Worm (Caenorhabditis elegans): ENCODE results near the gene T28A8.4.

DNA sequence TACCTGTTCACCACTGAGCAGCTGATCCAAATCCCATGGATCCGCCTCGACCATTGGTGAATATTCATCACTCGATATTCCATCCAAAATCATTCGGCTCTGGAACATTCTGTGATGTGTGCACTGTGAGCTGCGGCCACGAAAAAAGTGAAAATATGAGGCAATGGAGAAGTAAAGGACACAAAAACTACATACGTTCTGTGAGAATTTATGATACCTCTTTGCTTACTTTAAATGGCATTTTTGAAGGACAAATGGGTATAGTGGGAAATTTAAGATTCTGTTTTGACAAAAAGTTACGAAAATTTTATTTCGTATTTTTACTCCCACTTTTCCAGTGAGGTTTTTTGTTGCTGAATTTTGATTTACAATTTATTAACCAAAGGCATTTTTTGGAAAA, 11.1 kb upstream of the T28A8.4 start, which contains the start of gene twk-40:
- TF ChIP-seq madf-3 (GFP tag; IDR thresholded peaks at IDR 0.05) (no peak), ztf-22 (GFP tag; optimal IDR thresholded peaks at IDR 0.05) (no peak), madf-10 (tag; optimal IDR thresholded peaks at IDR 0.05) (no peak), mcd-1 (GFP tag; IDR thresholded peaks at IDR 0.05) (no peak), snpc-1.3 (tag; optimal IDR thresholded peaks at IDR 0.05; ENCODE audit: insufficient read depth) (no peak), pha-4 (tag; optimal IDR thresholded peaks at IDR 0.05) (no peak), akir-1 (GFP tag; optimal IDR thresholded peaks at IDR 0.05) (no peak), sea-2 (GFP tag; IDR thresholded peaks at IDR 0.05) (no peak), bed-1 (GFP tag; IDR thresholded peaks at IDR 0.05) (no peak), dpl-1 (GFP tag; optimal IDR thresholded peaks at IDR 0.05) (no peak), F57A8.1 (GFP tag; optimal IDR thresholded peaks at IDR 0.05) (no peak), aptf-2 (GFP tag; conservative IDR thresholded peaks at IDR 0.05) (no peak), ama-1 (optimal IDR thresholded peaks at IDR 0.05) (no peak), ama-1 (GFP tag; optimal IDR thresholded peaks at IDR 0.05) (no peak)
